Worm (Caenorhabditis elegans) whole organism, L1 larva: ENCODE results near the gene C07C7.3.

Experiments
- C16A3.4 ChIP-seq: fragments of 150-350 bp; optimal IDR thresholded peaks from 2 replicates; lab custom pipeline; 2014; ENCODE audit warnings: missing biosample characterization, missing genetic modification characterization
- C34B4.2 ChIP-seq: sonication (generic microtip); optimal IDR thresholded peaks from 2 replicates; lab custom pipeline; 2017; ENCODE audit warnings: mild to moderate bottlenecking, missing genetic modification characterization, missing compliant biosample characterization
- F16B12.6 ChIP-seq: fragments of 150-350 bp; optimal IDR thresholded peaks from 2 replicates; lab custom pipeline; 2014; ENCODE audit warnings: missing biosample characterization, missing genetic modification characterization
- ama-1 ChIP-seq: fragments of 150-350 bp; optimal IDR thresholded peaks from 2 replicates; lab custom pipeline; 2014
- blmp-1 ChIP-seq: fragments of 150-350 bp; optimal IDR thresholded peaks from 2 replicates; lab custom pipeline; 2014; ENCODE audit warnings: missing biosample characterization, missing genetic modification characterization
- ceh-88 ChIP-seq: fragments of 200-800 bp; sonication (Bioruptor generic); IDR thresholded peaks from 2 replicates; pipeline ENCODE4 v1.3.6; 2022; ENCODE audit warnings: missing genetic modification characterization, missing compliant biosample characterization
- ceh-90 ChIP-seq: sonication (generic microtip); optimal IDR thresholded peaks from 2 replicates; lab custom pipeline; 2016; ENCODE audit warnings: missing genetic modification characterization, missing compliant biosample characterization
- ces-1 ChIP-seq: fragments of 150-350 bp; optimal IDR thresholded peaks from 2 replicates; lab custom pipeline; 2014; ENCODE audit warnings: missing biosample characterization, missing genetic modification reagents, missing genetic modification characterization
- dsc-1 ChIP-seq: sonication (generic microtip); optimal IDR thresholded peaks from 2 replicates; lab custom pipeline; 2016; ENCODE audit warnings: mild to moderate bottlenecking, missing genetic modification characterization, missing compliant biosample characterization
- elt-2 ChIP-seq: sonication (generic microtip); optimal IDR thresholded peaks from 2 replicates; lab custom pipeline; 2016; ENCODE audit warnings: missing genetic modification characterization, mild to moderate bottlenecking, inconsistent platforms, missing compliant biosample characterization, missing genetic modification reagents
- ets-5 ChIP-seq: fragments of 200-800 bp; sonication (Bioruptor generic); IDR thresholded peaks from 2 replicates; pipeline ENCODE4 v1.3.6; 2022; ENCODE audit warnings: missing genetic modification characterization, missing compliant biosample characterization
- fkh-8 ChIP-seq: sonication (generic microtip); optimal IDR thresholded peaks from 2 replicates; lab custom pipeline; 2016; ENCODE audit warnings: mild to moderate bottlenecking, missing genetic modification characterization, missing compliant biosample characterization
- fos-1 ChIP-seq: fragments of 150-350 bp; optimal IDR thresholded peaks from 2 replicates; lab custom pipeline; 2014; ENCODE audit warnings: missing biosample characterization, missing genetic modification characterization
- grh-1 ChIP-seq: fragments of 200-800 bp; sonication (Bioruptor generic); IDR thresholded peaks from 2 replicates; pipeline ENCODE4 v1.3.6; 2022; ENCODE audit warnings: missing genetic modification reagents, missing genetic modification characterization, missing compliant biosample characterization
- hlh-4 ChIP-seq: sonication (generic microtip); optimal IDR thresholded peaks from 2 replicates; lab custom pipeline; 2016; ENCODE audit warnings: mild to moderate bottlenecking, missing genetic modification characterization, missing compliant biosample characterization
- lin-39 ChIP-seq: fragments of 150-350 bp; optimal IDR thresholded peaks from 2 replicates; lab custom pipeline; 2014; ENCODE audit warnings: missing biosample characterization, missing genetic modification reagents, missing genetic modification characterization
- lsy-2 ChIP-seq, 2 experiments: fragments of 150-350 bp; optimal IDR thresholded peaks; 2 replicates each; lab custom pipeline; 2014; ENCODE audit warnings: missing biosample characterization in 2 of 2, missing genetic modification characterization in 2 of 2
- mab-9 ChIP-seq: fragments of 200-800 bp; sonication (Bioruptor generic); IDR thresholded peaks from 2 replicates; pipeline ENCODE4 v1.3.6; 2022; ENCODE audit warnings: missing genetic modification reagents, missing genetic modification characterization, missing compliant biosample characterization
- mep-1 ChIP-seq: fragments of 150-350 bp; optimal IDR thresholded peaks from 2 replicates; lab custom pipeline; 2014; ENCODE audit warnings: missing biosample characterization, missing genetic modification characterization
- nhr-11 ChIP-seq: fragments of 150-350 bp; optimal IDR thresholded peaks from 2 replicates; lab custom pipeline; 2014; ENCODE audit warnings: missing biosample characterization, missing genetic modification characterization
- nhr-71 ChIP-seq: sonication (generic microtip); optimal IDR thresholded peaks from 2 replicates; lab custom pipeline; 2016; ENCODE audit warnings: mild to moderate bottlenecking, missing genetic modification characterization, moderate library complexity, missing compliant biosample characterization
- nhr-77 ChIP-seq: fragments of 150-350 bp; optimal IDR thresholded peaks from 2 replicates; lab custom pipeline; 2014; ENCODE audit warnings: missing biosample characterization, missing genetic modification characterization
- pag-3 ChIP-seq: sonication (generic microtip); optimal IDR thresholded peaks from 2 replicates; lab custom pipeline; 2017; ENCODE audit warnings: missing genetic modification characterization, mild to moderate bottlenecking, missing compliant biosample characterization, antibody characterized with exemption, borderline replicate concordance; ENCODE audit not compliant: insufficient read depth
- pax-3 ChIP-seq: fragments of 200-800 bp; sonication (Bioruptor generic); optimal IDR thresholded peaks from 2 replicates; lab custom pipeline; 2018; ENCODE audit warnings: mild to moderate bottlenecking, missing genetic modification characterization, moderate library complexity, missing compliant biosample characterization
- pqm-1 ChIP-seq: sonication (generic microtip); optimal IDR thresholded peaks from 3 replicates; lab custom pipeline; 2017; ENCODE audit warnings: missing biosample characterization, missing genetic modification characterization
- rnt-1 ChIP-seq: sonication (generic microtip); optimal IDR thresholded peaks from 2 replicates; lab custom pipeline; 2016; ENCODE audit warnings: mild to moderate bottlenecking, missing genetic modification characterization, moderate library complexity, missing compliant biosample characterization
- snpc-4 ChIP-seq: fragments of 150-350 bp; optimal IDR thresholded peaks from 2 replicates; lab custom pipeline; 2014; ENCODE audit warnings: missing biosample characterization, missing genetic modification characterization
- snu-23 ChIP-seq: sonication (generic microtip); optimal IDR thresholded peaks from 2 replicates; lab custom pipeline; 2016; ENCODE audit warnings: missing genetic modification characterization, missing compliant biosample characterization
- sox-4 ChIP-seq: sonication (generic microtip); optimal IDR thresholded peaks from 2 replicates; lab custom pipeline; 2016; ENCODE audit warnings: missing genetic modification characterization, missing compliant biosample characterization
- swsn-7 ChIP-seq: sonication (generic microtip); optimal IDR thresholded peaks from 2 replicates; lab custom pipeline; 2016; ENCODE audit warnings: missing genetic modification characterization, missing compliant biosample characterization
- tbx-2 ChIP-seq: sonication (generic microtip); optimal IDR thresholded peaks from 2 replicates; lab custom pipeline; 2016; ENCODE audit warnings: missing genetic modification characterization, missing compliant biosample characterization
- tlp-1 ChIP-seq: fragments of 150-350 bp; optimal IDR thresholded peaks from 2 replicates; lab custom pipeline; 2014; ENCODE audit warnings: missing biosample characterization, missing genetic modification characterization
- unc-130 ChIP-seq: fragments of 150-350 bp; optimal IDR thresholded peaks from 2 replicates; lab custom pipeline; 2017; ENCODE audit warnings: missing biosample characterization, missing genetic modification characterization, inconsistent platforms
- unc-30 ChIP-seq: sonication (generic microtip); optimal IDR thresholded peaks from 2 replicates; lab custom pipeline; 2017; ENCODE audit warnings: missing biosample characterization, missing genetic modification characterization
- xbp-1 ChIP-seq: sonication (generic microtip); optimal IDR thresholded peaks from 2 replicates; lab custom pipeline; 2016; ENCODE audit warnings: missing genetic modification characterization, missing compliant biosample characterization
- zag-1 ChIP-seq: fragments of 150-350 bp; optimal IDR thresholded peaks from 2 replicates; lab custom pipeline; 2014; ENCODE audit warnings: missing biosample characterization, missing genetic modification characterization

Gene C07C7.3

DNA sequence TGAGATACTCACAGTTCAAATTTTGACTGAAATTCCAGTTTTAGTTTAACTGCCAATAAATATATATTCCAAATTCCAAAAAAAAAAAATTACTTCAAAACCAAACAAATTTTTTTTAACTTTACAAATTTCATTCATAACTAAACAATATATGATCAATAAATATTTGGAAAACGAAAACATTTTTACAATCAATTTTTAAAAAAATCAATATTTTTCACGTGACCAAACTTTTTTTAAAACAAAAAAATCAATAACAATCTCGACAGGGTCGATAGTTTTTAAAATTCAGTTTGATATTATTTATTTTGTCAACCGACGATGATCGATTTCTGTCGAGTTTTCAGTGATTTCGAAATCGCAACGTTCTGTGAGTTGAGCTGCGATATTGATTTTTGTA, 15.7 kb upstream of the C07C7.3 start, which contains the start of gene F23B2.7:
Gene F23B2.7, plus strand, starts transcription at position 301 of the 400 bp plus-strand sequence.
- TF ChIP-seq elt-2 (tag; lab: Kevin White, UChicago) (no peak), nhr-77 (tag; lab: Kevin White, UChicago) (no peak), dsc-1 (tag; lab: Kevin White, UChicago) (no peak), ets-5 (GFP tag; lab: Robert Waterston, UW) (no peak), pag-3 (tag; lab: Kevin White, UChicago) (no peak), pax-3 (no peak), xbp-1 (tag; lab: Kevin White, UChicago) (no peak), lin-39 (tag; lab: Kevin White, UChicago) (no peak), ceh-88 (GFP tag; lab: Robert Waterston, UW) (no peak), snu-23 (no peak), nhr-11 (no peak), blmp-1 (no peak), unc-130 (tag; lab: Kevin White, UChicago) (no peak), rnt-1 (tag; lab: Kevin White, UChicago) (no peak), tbx-2 (tag; lab: Kevin White, UChicago) (no peak), mep-1 (no peak)

ce11 chrIV:9154263-9154662, 11.6 kb upstream of the C07C7.3 start, which contains the start of gene F23B2.10:
TSS of gene F23B2.10 (minus strand) at chrIV:9154363.
- TF ChIP-seq lin-39 (tag; lab: Kevin White, UChicago) (no peak), pag-3 (tag; lab: Kevin White, UChicago) (no peak), C16A3.4 (tag; lab: Kevin White, UChicago) (no peak), tlp-1 (no peak), ces-1 (GFP tag; lab: Kevin White, UChicago) (no peak), ama-1 (lab: Kevin White, UChicago) (no peak), nhr-11 (no peak), C34B4.2 (tag; lab: Kevin White, UChicago) (no peak), lsy-2 (tag; optimal IDR thresholded peaks at IDR 0.05; lab: Kevin White, UChicago) (no peak), rnt-1 (tag; lab: Kevin White, UChicago) (no peak), fos-1 (no peak), zag-1 (tag; lab: Kevin White, UChicago) (no peak)

DNA sequence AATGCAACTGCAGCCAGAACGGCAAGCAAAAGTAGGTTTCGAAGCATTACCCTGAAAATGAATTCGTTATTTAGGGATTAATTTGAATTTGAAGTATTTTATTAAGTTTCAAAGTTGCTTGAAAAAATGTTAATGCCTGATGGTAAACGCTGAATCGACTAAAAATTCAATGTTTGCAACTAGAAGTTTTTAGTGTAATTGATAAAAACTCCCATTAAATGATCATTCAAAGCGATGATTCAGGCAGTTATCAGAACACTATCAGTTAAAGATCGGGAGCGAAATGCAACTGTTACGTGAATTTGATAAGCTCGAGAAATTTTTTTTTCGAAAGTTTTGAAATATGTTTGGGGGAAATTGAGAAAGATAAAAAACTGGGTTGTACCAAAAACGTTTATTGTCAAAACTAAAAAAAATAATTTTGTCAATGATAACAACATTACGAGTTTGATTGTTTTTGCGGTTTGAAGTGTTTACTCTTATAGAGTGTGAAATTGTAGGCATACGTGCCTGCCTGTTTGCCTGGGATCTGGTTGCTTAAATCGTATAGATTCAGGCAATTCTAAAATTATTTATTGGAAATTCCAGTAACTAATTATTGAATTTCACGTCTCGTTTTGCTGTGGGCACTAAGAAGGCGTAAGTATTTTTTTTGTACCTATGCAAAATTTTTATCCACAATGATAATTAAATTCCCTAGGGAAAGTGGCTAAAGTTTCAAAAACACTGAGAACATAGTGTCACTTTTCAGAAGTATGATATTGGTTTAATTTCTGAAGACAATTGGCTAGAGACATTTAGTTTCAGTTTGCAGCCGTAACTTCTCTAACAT, 6.7 kb upstream of the C07C7.3 start, which contains the start of gene pcp-3:
Gene pcp-3, minus strand, starts transcription at position 51 of the 832 bp plus-strand sequence.
- TF ChIP-seq xbp-1 (tag; lab: Kevin White, UChicago) = no peak
- TF ChIP-seq swsn-7 (tag; lab: Kevin White, UChicago) = no peak
- TF ChIP-seq elt-2 (tag; lab: Kevin White, UChicago) = peak; percentile 87
- TF ChIP-seq pqm-1 (tag; lab: Kevin White, UChicago) = peak; percentile 43
- TF ChIP-seq mab-9 (GFP tag; lab: Robert Waterston, UW) = no peak
- TF ChIP-seq sox-4 (tag; lab: Kevin White, UChicago) = no peak
- no peak for TF ChIP-seq hlh-4 (tag; lab: Kevin White, UChicago)
- TF ChIP-seq ceh-90 (tag; lab: Kevin White, UChicago) = no peak
- no peak for TF ChIP-seq pag-3 (tag; lab: Kevin White, UChicago)
- no peak for TF ChIP-seq fkh-8 (tag; lab: Kevin White, UChicago)
- TF ChIP-seq tlp-1 = peak; percentile 67
- no peak for TF ChIP-seq F16B12.6 (tag; lab: Kevin White, UChicago)
- TF ChIP-seq unc-30 (tag; lab: Kevin White, UChicago) = no peak
- no peak for TF ChIP-seq nhr-71 (tag; lab: Kevin White, UChicago)
- no peak for TF ChIP-seq snpc-4 (tag; lab: Kevin White, UChicago)
- no peak for TF ChIP-seq grh-1 (GFP tag; lab: Robert Waterston, UW)
- no peak for TF ChIP-seq snu-23
- no peak for TF ChIP-seq ama-1 (lab: Kevin White, UChicago)
